Fruit fly (Drosophila melanogaster) whole organism, embryonic: ENCODE results near the gene HDAC3.
A peak's percentile ranks its signal among the peaks of the same experiment; 100 is the strongest.

Experiments used
- Ada2b ChIP-seq: fragments of 200-800 bp; sonication (Bioruptor generic); IDR thresholded peaks from 2 replicates; pipeline ENCODE4 v1.3.6; 2022; ENCODE audit warnings: missing biosample characterization, missing genetic modification characterization
- CG10654 ChIP-seq: fragments of 200-800 bp; sonication (Bioruptor generic); optimal IDR thresholded peaks from 2 replicates; lab custom pipeline; 2016; ENCODE audit warnings: missing biosample characterization, missing genetic modification characterization
- CG11093 ChIP-seq: fragments of 200-800 bp; sonication (Bioruptor generic); IDR thresholded peaks from 3 replicates; pipeline ENCODE4 v1.3.6; 2022; ENCODE audit warnings: missing biosample characterization, missing genetic modification characterization
- CG12219 ChIP-seq: fragments of 200-800 bp; sonication (Bioruptor generic); optimal IDR thresholded peaks from 3 replicates; lab custom pipeline; 2018; ENCODE audit warnings: missing biosample characterization, mild to moderate bottlenecking, missing genetic modification characterization
- CG12744 ChIP-seq: fragments of 200-800 bp; sonication (Bioruptor generic); optimal IDR thresholded peaks from 2 replicates; lab custom pipeline; 2016; ENCODE audit warnings: missing biosample characterization, missing genetic modification characterization
- CG15696 ChIP-seq: fragments of 200-800 bp; sonication (Bioruptor generic); optimal IDR thresholded peaks from 2 replicates; lab custom pipeline; 2019; ENCODE audit warnings: missing biosample characterization, mild to moderate bottlenecking, missing genetic modification characterization, moderate library complexity
- CG16815 ChIP-seq: fragments of 200-800 bp; sonication (Bioruptor generic); optimal IDR thresholded peaks from 3 replicates; lab custom pipeline; 2017; ENCODE audit warnings: missing biosample characterization, mild to moderate bottlenecking, missing genetic modification characterization
- CG16863 ChIP-seq: fragments of 200-800 bp; sonication (Bioruptor generic); optimal IDR thresholded peaks from 3 replicates; lab custom pipeline; 2016; ENCODE audit warnings: missing biosample characterization, missing genetic modification characterization
- CG17361 ChIP-seq: fragments of 200-800 bp; sonication (Bioruptor generic); IDR thresholded peaks from 3 replicates; pipeline ENCODE4 v1.3.6; 2022; ENCODE audit warnings: missing biosample characterization, missing genetic modification characterization
- CG18476 ChIP-seq: fragments of 200-800 bp; sonication (Bioruptor generic); optimal IDR thresholded peaks from 2 replicates; lab custom pipeline; 2016; ENCODE audit warnings: missing biosample characterization, mild to moderate bottlenecking, missing genetic modification characterization
- CG30403 ChIP-seq: fragments of 200-800 bp; sonication (Bioruptor generic); optimal IDR thresholded peaks from 3 replicates; lab custom pipeline; 2016; ENCODE audit warnings: missing biosample characterization, missing genetic modification characterization
- CG31224 ChIP-seq: fragments of 200-800 bp; sonication (Bioruptor generic); IDR thresholded peaks from 2 replicates; pipeline ENCODE4 v1.3.6; 2022; ENCODE audit warnings: missing biosample characterization, missing genetic modification characterization
- CG3163 ChIP-seq: fragments of 200-800 bp; sonication (Bioruptor generic); optimal IDR thresholded peaks from 3 replicates; lab custom pipeline; 2016; ENCODE audit warnings: missing biosample characterization, missing genetic modification characterization
- CG32767 ChIP-seq: fragments of 200-800 bp; sonication (Bioruptor generic); IDR thresholded peaks from 2 replicates; pipeline ENCODE4 v1.3.6; 2022; ENCODE audit warnings: missing biosample characterization, missing genetic modification characterization
- CG4282 ChIP-seq: fragments of 200-800 bp; sonication (Bioruptor generic); optimal IDR thresholded peaks from 2 replicates; lab custom pipeline; 2016; ENCODE audit warnings: missing biosample characterization, missing genetic modification characterization
- CG43689 ChIP-seq: fragments of 200-800 bp; sonication (Bioruptor generic); IDR thresholded peaks from 2 replicates; pipeline ENCODE4 v1.3.6; 2022; ENCODE audit warnings: missing biosample characterization, missing genetic modification characterization
- CG6272 ChIP-seq: fragments of 200-800 bp; sonication (Bioruptor generic); IDR thresholded peaks from 2 replicates; pipeline ENCODE4 v1.3.6; 2022; ENCODE audit warnings: missing biosample characterization, missing genetic modification characterization
- CG6689 ChIP-seq: fragments of 200-800 bp; sonication (Bioruptor generic); IDR thresholded peaks from 2 replicates; pipeline ENCODE4 v1.3.6; 2022; ENCODE audit warnings: missing biosample characterization, missing genetic modification characterization
- CG6854 ChIP-seq: fragments of 200-800 bp; sonication (Bioruptor generic); optimal IDR thresholded peaks from 3 replicates; lab custom pipeline; 2017; ENCODE audit warnings: missing biosample characterization, mild to moderate bottlenecking, missing genetic modification characterization
- CG8290 ChIP-seq, 3 experiments: fragments of 200-800 bp; sonication (Bioruptor generic); optimal IDR thresholded peaks; 2 replicates each; lab custom pipeline; 2016 to 2019; ENCODE audit warnings: missing biosample characterization in 3 of 3, missing genetic modification characterization in 3 of 3, mild to moderate bottlenecking in 2 of 3, moderate library complexity in 1 of 3
- CG8359 ChIP-seq: fragments of 200-800 bp; sonication (Bioruptor generic); optimal IDR thresholded peaks from 2 replicates; lab custom pipeline; 2017; ENCODE audit warnings: missing biosample characterization, mild to moderate bottlenecking, missing genetic modification characterization, borderline replicate concordance
- CTCF ChIP-seq: fragments of 200-800 bp; sonication (Bioruptor generic); optimal IDR thresholded peaks from 2 replicates; lab custom pipeline; 2017; ENCODE audit warnings: missing biosample characterization, mild to moderate bottlenecking, missing genetic modification characterization, moderate library complexity
- Doc3 ChIP-seq: fragments of 200-800 bp; sonication (Bioruptor generic); IDR thresholded peaks from 3 replicates; pipeline ENCODE4 v1.3.6; 2022; ENCODE audit warnings: missing biosample characterization, missing genetic modification characterization; ENCODE audit not compliant: partially characterized antibody
- Ets97D ChIP-seq: fragments of 200-800 bp; sonication (Bioruptor generic); optimal IDR thresholded peaks from 3 replicates; lab custom pipeline; 2016; ENCODE audit warnings: missing biosample characterization, missing genetic modification characterization
- Fer2 ChIP-seq: fragments of 200-800 bp; sonication (Bioruptor generic); optimal IDR thresholded peaks from 2 replicates; lab custom pipeline; 2018; ENCODE audit warnings: missing biosample characterization, mild to moderate bottlenecking, missing genetic modification characterization, moderate library complexity
- H15 ChIP-seq: fragments of 200-800 bp; sonication (Bioruptor generic); IDR thresholded peaks from 3 replicates; pipeline ENCODE4 v1.3.6; 2022; ENCODE audit warnings: missing biosample characterization, missing genetic modification characterization
- HLHmδ ChIP-seq: fragments of 200-800 bp; sonication (Bioruptor generic); optimal IDR thresholded peaks from 2 replicates; lab custom pipeline; 2018; ENCODE audit warnings: missing biosample characterization, mild to moderate bottlenecking, missing genetic modification characterization, moderate library complexity
- Mad ChIP-seq: fragments of 200-800 bp; sonication (Bioruptor generic); optimal IDR thresholded peaks from 2 replicates; lab custom pipeline; 2016; ENCODE audit warnings: missing biosample characterization, missing genetic modification characterization
- Meics ChIP-seq: fragments of 200-800 bp; sonication (Bioruptor generic); optimal IDR thresholded peaks from 2 replicates; lab custom pipeline; 2017; ENCODE audit warnings: missing biosample characterization, mild to moderate bottlenecking, missing genetic modification characterization
- Opbp ChIP-seq: fragments of 200-800 bp; sonication (Bioruptor generic); IDR thresholded peaks from 3 replicates; pipeline ENCODE4 v1.3.6; 2022; ENCODE audit warnings: missing biosample characterization, missing genetic modification characterization; ENCODE audit not compliant: partially characterized antibody
- PHDP ChIP-seq: fragments of 200-800 bp; sonication (Bioruptor generic); optimal IDR thresholded peaks from 3 replicates; lab custom pipeline; 2018; ENCODE audit warnings: missing biosample characterization, mild to moderate bottlenecking, missing genetic modification characterization, moderate library complexity
- bcd ChIP-seq: fragments of 200-800 bp; sonication (Bioruptor generic); optimal IDR thresholded peaks from 2 replicates; lab custom pipeline; 2017; ENCODE audit warnings: missing biosample characterization, mild to moderate bottlenecking, missing genetic modification characterization
- cato ChIP-seq: fragments of 200-800 bp; sonication (Bioruptor generic); optimal IDR thresholded peaks from 2 replicates; lab custom pipeline; 2016; ENCODE audit warnings: missing biosample characterization, missing genetic modification characterization, borderline replicate concordance
- croc ChIP-seq: fragments of 200-800 bp; sonication (Bioruptor generic); conservative IDR thresholded peaks from 3 replicates; pipeline ENCODE4 v1.3.6; 2022; ENCODE audit warnings: missing biosample characterization, missing genetic modification characterization
- dmrt99B ChIP-seq: fragments of 200-800 bp; sonication (Bioruptor generic); optimal IDR thresholded peaks from 2 replicates; lab custom pipeline; 2018; ENCODE audit warnings: missing biosample characterization, mild to moderate bottlenecking, missing genetic modification characterization, moderate library complexity
- dpn ChIP-seq, 2 experiments: fragments of 200-800 bp; sonication (Bioruptor generic); optimal IDR thresholded peaks; 3 replicates each; lab custom pipeline; 2016; ENCODE audit warnings: missing biosample characterization in 2 of 2, missing genetic modification characterization in 2 of 2
- ems ChIP-seq: fragments of 200-800 bp; sonication (Bioruptor generic); optimal IDR thresholded peaks from 3 replicates; lab custom pipeline; 2016; ENCODE audit warnings: missing biosample characterization, missing genetic modification characterization
- exex ChIP-seq: fragments of 200-800 bp; sonication (Bioruptor generic); optimal IDR thresholded peaks from 4 replicates; lab custom pipeline; 2018; ENCODE audit warnings: missing biosample characterization, mild to moderate bottlenecking, missing genetic modification characterization, moderate library complexity
- jumu ChIP-seq: fragments of 200-800 bp; sonication (Bioruptor generic); optimal IDR thresholded peaks from 3 replicates; lab custom pipeline; 2016; ENCODE audit warnings: missing biosample characterization, missing genetic modification characterization
- lmd ChIP-seq: fragments of 200-800 bp; sonication (Bioruptor generic); IDR thresholded peaks from 2 replicates; pipeline ENCODE4 v1.3.6; 2022; ENCODE audit warnings: missing biosample characterization, missing genetic modification characterization
- pho ChIP-seq: fragments of 200-800 bp; sonication (Bioruptor generic); optimal IDR thresholded peaks from 2 replicates; lab custom pipeline; 2016; ENCODE audit warnings: missing biosample characterization, missing genetic modification characterization
- ranshi ChIP-seq: fragments of 200-800 bp; sonication (Bioruptor generic); IDR thresholded peaks from 2 replicates; pipeline ENCODE4 v1.3.6; 2022; ENCODE audit warnings: missing biosample characterization, missing genetic modification characterization
- repo ChIP-seq: fragments of 200-800 bp; sonication (Bioruptor generic); optimal IDR thresholded peaks from 2 replicates; lab custom pipeline; 2016; ENCODE audit warnings: missing biosample characterization, missing genetic modification characterization
- schlank ChIP-seq: fragments of 200-800 bp; sonication (Bioruptor generic); optimal IDR thresholded peaks from 2 replicates; lab custom pipeline; 2018; ENCODE audit warnings: missing biosample characterization, mild to moderate bottlenecking, missing genetic modification characterization
- sisA ChIP-seq: fragments of 200-800 bp; sonication (Bioruptor generic); IDR thresholded peaks from 2 replicates; pipeline ENCODE4 v1.3.6; 2022; ENCODE audit warnings: missing biosample characterization, missing genetic modification characterization
- slp2 ChIP-seq: fragments of 200-800 bp; sonication (Bioruptor generic); optimal IDR thresholded peaks from 2 replicates; lab custom pipeline; 2016; ENCODE audit warnings: missing biosample characterization, missing genetic modification characterization
- tio ChIP-seq: fragments of 200-800 bp; sonication (Bioruptor generic); optimal IDR thresholded peaks from 2 replicates; lab custom pipeline; 2017; ENCODE audit warnings: missing biosample characterization, missing genetic modification characterization, inconsistent platforms
- unc-4 ChIP-seq: fragments of 200-800 bp; sonication (Bioruptor generic); IDR thresholded peaks from 2 replicates; pipeline ENCODE4 v1.3.6; 2022; ENCODE audit warnings: missing biosample characterization, missing genetic modification characterization; ENCODE audit not compliant: partially characterized antibody
- vnd ChIP-seq: fragments of 200-800 bp; sonication (Bioruptor generic); IDR thresholded peaks from 3 replicates; pipeline ENCODE4 v1.3.6; 2022; ENCODE audit warnings: missing biosample characterization, missing genetic modification characterization; ENCODE audit not compliant: partially characterized antibody
- wek ChIP-seq: fragments of 200-800 bp; sonication (Bioruptor generic); optimal IDR thresholded peaks from 3 replicates; lab custom pipeline; 2018; ENCODE audit warnings: missing biosample characterization, mild to moderate bottlenecking, missing genetic modification characterization, moderate library complexity
- zfh2 ChIP-seq: fragments of 200-800 bp; sonication (Bioruptor generic); optimal IDR thresholded peaks from 2 replicates; lab custom pipeline; 2016; ENCODE audit warnings: missing biosample characterization, missing genetic modification characterization

The HDAC3 gene

dm6 chr3R:5485295-5485718 lies 10.9 kb upstream of the HDAC3 start, which contains the start of gene CG31550 (continued):
- TF ChIP-seq dmrt99B (tag; lab: Kevin White, UChicago) (no peak), sisA (GFP tag; lab: Robert Waterston, UW) (peak; percentile 74), CG10654 (peak; percentile 64), PHDP (tag; lab: Kevin White, UChicago) (peak; percentile 63), jumu (GFP tag; lab: Kevin White, UChicago) (no peak), CTCF (GFP tag; lab: Kevin White, UChicago) (no peak), CG3163 (no peak), CG31224 (peak; percentile 71), CG32767 (peak; percentile 57; the same call in 1 of the 2 replicates), Meics (GFP tag; lab: Kevin White, UChicago) (peak; percentile 67), tio (GFP tag; lab: Kevin White, UChicago) (no peak), Ets97D (GFP tag; lab: Kevin White, UChicago) (no peak), CG16815 (GFP tag; lab: Kevin White, UChicago) (peak; percentile 46), Fer2 (tag; lab: Kevin White, UChicago) (peak; percentile 44), HLHmδ (no peak), Doc3 (GFP tag; lab: Robert Waterston, UW) (no peak), lmd (peak; percentile 83), wek (GFP tag; lab: Kevin White, UChicago) (peak; percentile 6), bcd (peak; percentile 64), pho (peak; percentile 39), CG12744 (peak; percentile 11), Opbp (GFP tag; lab: Robert Waterston, UW) (no peak), CG43689 (GFP tag; lab: Robert Waterston, UW) (no peak), schlank (tag; lab: Kevin White, UChicago) (no peak), CG6689 (GFP tag; lab: Robert Waterston, UW) (peak; percentile 71), CG12219 (GFP tag; lab: Kevin White, UChicago) (no peak), croc (GFP tag; lab: Robert Waterston, UW) (peak; percentile 54; the same call in 2 of the 3 replicates), CG6854 (GFP tag; lab: Kevin White, UChicago) (no peak), cato (GFP tag; lab: Kevin White, UChicago) (peak; percentile 19), CG17361 (GFP tag; lab: Robert Waterston, UW) (no peak; the same call in 1 of the 3 replicates), ems (GFP tag; lab: Kevin White, UChicago) (no peak), vnd (GFP tag; lab: Robert Waterston, UW) (no peak), repo (no peak), CG16863 (peak; percentile 22), exex (tag; lab: Kevin White, UChicago) (no peak), unc-4 (GFP tag; lab: Robert Waterston, UW) (no peak), CG6272 (peak; percentile 59), CG8359 (no peak), CG4282 (GFP tag; lab: Kevin White, UChicago) (no peak), dpn (GFP tag; optimal IDR thresholded peaks at IDR 0.05; lab: Kevin White, UChicago) (peak; percentile 44 to 77), CG30403 (peak; percentile 78), CG15696 (tag; lab: Kevin White, UChicago) (peak; percentile 63), Mad (GFP tag; lab: Kevin White, UChicago) (peak; percentile 6), ranshi (GFP tag; lab: Robert Waterston, UW) (peak; percentile 78), zfh2 (GFP tag; lab: Kevin White, UChicago) (peak; percentile 54), CG11093 (GFP tag; lab: Robert Waterston, UW) (peak; percentile 62; the same call in 2 of the 3 replicates), CG18476 (GFP tag; lab: Kevin White, UChicago) (peak; percentile 27), slp2 (GFP tag; lab: Kevin White, UChicago) (peak; percentile 20), H15 (GFP tag; lab: Robert Waterston, UW) (peak; percentile 72; the same call in 2 of the 3 replicates), Ada2b (GFP tag; lab: Robert Waterston, UW) (peak; percentile 72), CG8290 (GFP tag; optimal IDR thresholded peaks at IDR 0.05; lab: Kevin White, UChicago) (peak; percentile 67), CG8290 (tag; optimal IDR thresholded peaks at IDR 0.05; lab: Kevin White, UChicago) (no peak)
